Fruit fly (Drosophila melanogaster) whole organism, embryonic: Measurements from ENCODE around the gene Wdfy2.

Experiments used
- Abd-B ChIP-seq: fragments of 200-800 bp; sonication (Bioruptor generic); optimal IDR thresholded peaks from 2 replicates; lab custom pipeline; 2018; ENCODE audit warnings: missing biosample characterization, mild to moderate bottlenecking, missing genetic modification characterization, moderate library complexity
- Asciz ChIP-seq: fragments of 200-800 bp; sonication (Bioruptor generic); optimal IDR thresholded peaks from 2 replicates; lab custom pipeline; 2017; ENCODE audit warnings: missing biosample characterization, mild to moderate bottlenecking, missing genetic modification characterization, missing genetic modification reagents
- CG10147 ChIP-seq: fragments of 200-800 bp; sonication (Bioruptor generic); optimal IDR thresholded peaks from 2 replicates; lab custom pipeline; 2019; ENCODE audit warnings: missing biosample characterization, mild to moderate bottlenecking, missing genetic modification characterization, moderate library complexity
- CG10321 ChIP-seq: fragments of 200-800 bp; sonication (Bioruptor generic); IDR thresholded peaks from 2 replicates; pipeline ENCODE4 v1.3.6; 2022; ENCODE audit warnings: missing biosample characterization, missing genetic modification characterization
- CG12104 ChIP-seq: fragments of 200-800 bp; sonication (Bioruptor generic); optimal IDR thresholded peaks from 3 replicates; lab custom pipeline; 2016; ENCODE audit warnings: missing biosample characterization, missing genetic modification characterization
- CG15073 ChIP-seq: fragments of 200-800 bp; sonication (Bioruptor generic); optimal IDR thresholded peaks from 2 replicates; lab custom pipeline; 2016; ENCODE audit warnings: missing biosample characterization, missing genetic modification characterization
- CG15269 ChIP-seq: fragments of 200-800 bp; sonication (Bioruptor generic); optimal IDR thresholded peaks from 2 replicates; lab custom pipeline; 2018; ENCODE audit warnings: missing biosample characterization, mild to moderate bottlenecking, missing genetic modification characterization, moderate library complexity
- CG16779 ChIP-seq: fragments of 200-800 bp; sonication (Bioruptor generic); IDR thresholded peaks from 2 replicates; pipeline ENCODE4 v1.3.6; 2022; ENCODE audit warnings: missing biosample characterization, missing genetic modification characterization
- CG17359 ChIP-seq: fragments of 200-800 bp; sonication (Bioruptor generic); optimal IDR thresholded peaks from 3 replicates; lab custom pipeline; 2018; ENCODE audit warnings: missing biosample characterization, mild to moderate bottlenecking, missing genetic modification characterization, moderate library complexity
- CG17829 ChIP-seq: fragments of 200-800 bp; optimal IDR thresholded peaks from 2 replicates; lab custom pipeline; 2019; ENCODE audit warnings: missing biosample characterization, mild to moderate bottlenecking, missing genetic modification characterization, moderate library complexity
- CG3838 ChIP-seq: fragments of 200-800 bp; sonication (Bioruptor generic); optimal IDR thresholded peaks from 3 replicates; lab custom pipeline; 2016; ENCODE audit warnings: missing biosample characterization, missing genetic modification characterization
- CG42726 ChIP-seq: fragments of 200-800 bp; sonication (Bioruptor generic); IDR thresholded peaks from 2 replicates; pipeline ENCODE4 v1.3.6; 2022; ENCODE audit warnings: missing biosample characterization, missing genetic modification characterization; ENCODE audit not compliant: partially characterized antibody
- CG5245 ChIP-seq: fragments of 200-800 bp; sonication (Bioruptor generic); optimal IDR thresholded peaks from 3 replicates; lab custom pipeline; 2016; ENCODE audit warnings: missing biosample characterization, missing genetic modification characterization
- CG7556 ChIP-seq: fragments of 200-800 bp; sonication (Bioruptor generic); optimal IDR thresholded peaks from 2 replicates; lab custom pipeline; 2017; ENCODE audit warnings: missing biosample characterization, mild to moderate bottlenecking, missing genetic modification characterization
- CG7745 ChIP-seq: fragments of 200-800 bp; sonication (Bioruptor generic); optimal IDR thresholded peaks from 2 replicates; lab custom pipeline; 2018; ENCODE audit warnings: missing biosample characterization, mild to moderate bottlenecking, missing genetic modification characterization, moderate library complexity
- CG7839 ChIP-seq: fragments of 200-800 bp; sonication (Bioruptor generic); optimal IDR thresholded peaks from 3 replicates; lab custom pipeline; 2018; ENCODE audit warnings: missing biosample characterization, mild to moderate bottlenecking, missing genetic modification characterization, moderate library complexity
- CG8944 ChIP-seq: fragments of 200-800 bp; sonication (Bioruptor generic); optimal IDR thresholded peaks from 3 replicates; lab custom pipeline; 2016; ENCODE audit warnings: missing biosample characterization, missing genetic modification characterization
- CG9215 ChIP-seq: fragments of 200-800 bp; sonication (Bioruptor generic); IDR thresholded peaks from 2 replicates; pipeline ENCODE4 v1.3.6; 2022; ENCODE audit warnings: missing biosample characterization, missing genetic modification characterization
- D19A ChIP-seq: fragments of 200-800 bp; optimal IDR thresholded peaks from 3 replicates; lab custom pipeline; 2019; ENCODE audit warnings: missing biosample characterization, mild to moderate bottlenecking, missing genetic modification characterization, moderate library complexity
- Dad ChIP-seq: fragments of 200-800 bp; sonication (Bioruptor generic); optimal IDR thresholded peaks from 3 replicates; lab custom pipeline; 2016; ENCODE audit warnings: missing biosample characterization, missing genetic modification characterization
- Gsc ChIP-seq: fragments of 200-800 bp; sonication (Bioruptor generic); IDR thresholded peaks from 2 replicates; pipeline ENCODE4 v1.3.6; 2022; ENCODE audit warnings: missing biosample characterization, missing genetic modification characterization
- H2.0 ChIP-seq: fragments of 200-800 bp; sonication (Bioruptor generic); IDR thresholded peaks from 2 replicates; pipeline ENCODE4 v1.3.6; 2022; ENCODE audit warnings: missing biosample characterization, missing genetic modification characterization
- HHEX ChIP-seq: fragments of 200-800 bp; sonication (Bioruptor generic); optimal IDR thresholded peaks from 3 replicates; lab custom pipeline; 2017; ENCODE audit warnings: missing biosample characterization, mild to moderate bottlenecking, missing genetic modification characterization, missing genetic modification reagents
- Hey ChIP-seq: fragments of 200-800 bp; sonication (Bioruptor generic); optimal IDR thresholded peaks from 3 replicates; lab custom pipeline; 2018; ENCODE audit warnings: missing biosample characterization, mild to moderate bottlenecking, missing genetic modification characterization
- Mrtf ChIP-seq: fragments of 200-800 bp; sonication (Bioruptor generic); IDR thresholded peaks from 3 replicates; pipeline ENCODE4 v1.3.6; 2022; ENCODE audit warnings: missing biosample characterization, missing genetic modification characterization
- NC2α ChIP-seq: fragments of 200-800 bp; sonication (Bioruptor generic); optimal IDR thresholded peaks from 2 replicates; lab custom pipeline; 2016; ENCODE audit warnings: missing biosample characterization, missing genetic modification characterization
- Opbp ChIP-seq: fragments of 200-800 bp; sonication (Bioruptor generic); IDR thresholded peaks from 3 replicates; pipeline ENCODE4 v1.3.6; 2022; ENCODE audit warnings: missing biosample characterization, missing genetic modification characterization; ENCODE audit not compliant: partially characterized antibody
- Stat92E ChIP-seq, 3 experiments: fragments of >200 bp in 2 of 3; fragments of 200-800 bp in 1 of 3; sonication (Bioruptor generic) in 1 of 3; optimal IDR thresholded peaks; 2 replicates each; lab custom pipeline; 2017 to 2019; ENCODE audit warnings: missing biosample characterization in 3 of 3, missing genetic modification characterization in 3 of 3, mild to moderate bottlenecking in 1 of 3, moderate library complexity in 1 of 3
- Xrp1 ChIP-seq: fragments of 200-800 bp; sonication (Bioruptor generic); IDR thresholded peaks from 2 replicates; pipeline ENCODE4 v1.3.6; 2022; ENCODE audit warnings: missing biosample characterization, missing genetic modification characterization
- br ChIP-seq: fragments of >200 bp; optimal IDR thresholded peaks from 2 replicates; lab custom pipeline; 2017
- crc ChIP-seq: fragments of 200-800 bp; sonication (Bioruptor generic); optimal IDR thresholded peaks from 2 replicates; lab custom pipeline; 2016; ENCODE audit warnings: missing biosample characterization, missing genetic modification characterization
- croc ChIP-seq: fragments of 200-800 bp; sonication (Bioruptor generic); conservative IDR thresholded peaks from 3 replicates; pipeline ENCODE4 v1.3.6; 2022; ENCODE audit warnings: missing biosample characterization, missing genetic modification characterization
- da ChIP-seq: fragments of 200-800 bp; sonication (Bioruptor generic); optimal IDR thresholded peaks from 2 replicates; lab custom pipeline; 2016; ENCODE audit warnings: missing biosample characterization, missing genetic modification characterization
- dati ChIP-seq: fragments of 200-800 bp; sonication (Bioruptor generic); IDR thresholded peaks from 2 replicates; pipeline ENCODE4 v1.3.6; 2022; ENCODE audit warnings: missing biosample characterization, missing genetic modification characterization
- gcm2 ChIP-seq: fragments of 200-800 bp; sonication (Bioruptor generic); optimal IDR thresholded peaks from 2 replicates; lab custom pipeline; 2016; ENCODE audit warnings: missing biosample characterization, missing genetic modification characterization
- gfzf ChIP-seq: fragments of 200-800 bp; sonication (Bioruptor generic); optimal IDR thresholded peaks from 2 replicates; lab custom pipeline; 2016; ENCODE audit warnings: missing biosample characterization, mild to moderate bottlenecking, missing genetic modification characterization, moderate library complexity
- h ChIP-seq: fragments of >200 bp; optimal IDR thresholded peaks from 2 replicates; lab custom pipeline; 2017
- hth ChIP-seq: fragments of >200 bp; optimal IDR thresholded peaks from 2 replicates; lab custom pipeline; 2017; ENCODE audit warnings: inconsistent platforms
- insv ChIP-seq, 2 experiments: fragments of 200-800 bp; sonication (Bioruptor generic); optimal IDR thresholded peaks; 3 replicates each; lab custom pipeline; 2016 to 2018; ENCODE audit warnings: missing biosample characterization in 2 of 2, missing genetic modification characterization in 2 of 2
- kah ChIP-seq: fragments of 200-800 bp; sonication (Bioruptor generic); optimal IDR thresholded peaks from 2 replicates; lab custom pipeline; 2018; ENCODE audit warnings: missing biosample characterization, mild to moderate bottlenecking, missing genetic modification characterization
- knrl ChIP-seq: fragments of 200-800 bp; sonication (Bioruptor generic); IDR thresholded peaks from 3 replicates; pipeline ENCODE4 v1.3.6; 2022; ENCODE audit warnings: missing biosample characterization, missing genetic modification characterization; ENCODE audit not compliant: partially characterized antibody
- lbe ChIP-seq: fragments of 200-800 bp; sonication (Bioruptor generic); optimal IDR thresholded peaks from 2 replicates; lab custom pipeline; 2016; ENCODE audit warnings: missing biosample characterization, mild to moderate bottlenecking, missing genetic modification characterization
- nau ChIP-seq: fragments of 200-800 bp; sonication (Bioruptor generic); optimal IDR thresholded peaks from 3 replicates; lab custom pipeline; 2017; ENCODE audit warnings: missing biosample characterization, mild to moderate bottlenecking, missing genetic modification characterization, missing genetic modification reagents
- oc ChIP-seq: fragments of 200-800 bp; sonication (Bioruptor generic); optimal IDR thresholded peaks from 2 replicates; lab custom pipeline; 2018; ENCODE audit warnings: missing biosample characterization, mild to moderate bottlenecking, missing genetic modification characterization, moderate library complexity
- pfk ChIP-seq: fragments of 200-800 bp; sonication (Bioruptor generic); optimal IDR thresholded peaks from 2 replicates; lab custom pipeline; 2018; ENCODE audit warnings: missing biosample characterization, mild to moderate bottlenecking, missing genetic modification characterization, moderate library complexity
- pnt ChIP-seq: fragments of 200-800 bp; sonication (Bioruptor generic); optimal IDR thresholded peaks from 3 replicates; lab custom pipeline; 2016; ENCODE audit warnings: missing biosample characterization, missing genetic modification characterization
- repo ChIP-seq: fragments of 200-800 bp; sonication (Bioruptor generic); optimal IDR thresholded peaks from 2 replicates; lab custom pipeline; 2016; ENCODE audit warnings: missing biosample characterization, missing genetic modification characterization
- seq ChIP-seq: fragments of 200-800 bp; sonication (Bioruptor generic); IDR thresholded peaks from 2 replicates; pipeline ENCODE4 v1.3.6; 2022; ENCODE audit warnings: missing biosample characterization, missing genetic modification characterization
- tap ChIP-seq: fragments of 200-800 bp; optimal IDR thresholded peaks from 3 replicates; lab custom pipeline; 2019; ENCODE audit warnings: missing biosample characterization, mild to moderate bottlenecking, missing genetic modification characterization, moderate library complexity
- zen ChIP-seq: fragments of 200-800 bp; sonication (Bioruptor generic); optimal IDR thresholded peaks from 3 replicates; lab custom pipeline; 2018; ENCODE audit warnings: missing biosample characterization, mild to moderate bottlenecking, missing genetic modification characterization, moderate library complexity
- zf30C ChIP-seq: fragments of 200-800 bp; sonication (Bioruptor generic); optimal IDR thresholded peaks from 3 replicates; lab custom pipeline; 2018; ENCODE audit warnings: missing biosample characterization, mild to moderate bottlenecking, missing genetic modification characterization

Gene Wdfy2

dm6 chr2L:10408122-10408576 is 14.9 kb upstream of the Wdfy2 start, which contains the start of the genes Ip259 and RpS27A (continued):
- TF ChIP-seq CG10147 (peak; percentile 66), CG7745 (tag; lab: Kevin White, UChicago) (no peak), CG7839 (tag; lab: Kevin White, UChicago) (peak; percentile 77), crc (GFP tag; lab: Kevin White, UChicago) (peak; percentile 56), CG5245 (GFP tag; lab: Kevin White, UChicago) (peak; percentile 7), Mrtf (GFP tag; lab: Robert Waterston, UW) (no peak; the same call in 1 of the 3 replicates), HHEX (GFP tag; lab: Kevin White, UChicago) (peak; percentile 82), CG15269 (tag; lab: Kevin White, UChicago) (no peak), pnt (GFP tag; lab: Kevin White, UChicago) (no peak), kah (peak; percentile 59), Dad (peak; percentile 65), CG12104 (GFP tag; lab: Kevin White, UChicago) (peak; percentile 85), h (lab: Kevin White, UChicago) (no peak), H2.0 (peak; percentile 71), lbe (GFP tag; lab: Kevin White, UChicago) (peak; percentile 61), CG9215 (GFP tag; lab: Robert Waterston, UW) (no peak), Opbp (GFP tag; lab: Robert Waterston, UW) (no peak; the same call in 2 of the 3 replicates), Gsc (no peak), Abd-B (GFP tag; lab: Kevin White, UChicago) (no peak), dati (GFP tag; lab: Robert Waterston, UW) (peak; percentile 58), NC2α (GFP tag; lab: Kevin White, UChicago) (peak; percentile 47), gcm2 (GFP tag; lab: Kevin White, UChicago) (peak; percentile 10), knrl (GFP tag; lab: Robert Waterston, UW) (no peak; the same call in 2 of the 3 replicates), pfk (peak; percentile 96), D19A (tag; lab: Kevin White, UChicago) (peak; percentile 45), repo (GFP tag; lab: Kevin White, UChicago) (peak; percentile 39), Xrp1 (GFP tag; lab: Robert Waterston, UW) (no peak), CG42726 (GFP tag; lab: Robert Waterston, UW) (peak; percentile 30; the same call in 1 of the 2 replicates), oc (tag; lab: Kevin White, UChicago) (no peak), br (lab: Kevin White, UChicago) (no peak), gfzf (GFP tag; lab: Kevin White, UChicago) (peak; percentile 2), croc (GFP tag; lab: Robert Waterston, UW) (peak; percentile 61), Stat92E (GFP tag; optimal IDR thresholded peaks at IDR 0.05; lab: Kevin White, UChicago) (peak in 1 of 3 experiments; percentile 65), tap (tag; lab: Kevin White, UChicago) (peak; percentile 66), nau (peak; percentile 69), CG16779 (peak; percentile 80), CG17359 (tag; lab: Kevin White, UChicago) (peak; percentile 75), CG7556 (GFP tag; lab: Kevin White, UChicago) (no peak), zf30C (GFP tag; lab: Kevin White, UChicago) (no peak), CG8944 (GFP tag; lab: Kevin White, UChicago) (no peak), insv (GFP tag; optimal IDR thresholded peaks at IDR 0.05; lab: Kevin White, UChicago) (peak in 1 of 2 experiments; percentile 62), CG10321 (GFP tag; lab: Robert Waterston, UW) (peak; percentile 44; the same call in 1 of the 2 replicates), Asciz (GFP tag; lab: Kevin White, UChicago) (peak; percentile 70), zen (tag; lab: Kevin White, UChicago) (peak; percentile 75), da (peak; percentile 95), CG3838 (GFP tag; lab: Kevin White, UChicago) (no peak), CG15073 (GFP tag; lab: Kevin White, UChicago) (no peak), Hey (tag; lab: Kevin White, UChicago) (no peak), CG17829 (peak; percentile 46), hth (no peak), seq (GFP tag; lab: Robert Waterston, UW) (peak; percentile 74)
